Worm (Caenorhabditis elegans): ENCODE results near the gene pie-1.

DNA sequence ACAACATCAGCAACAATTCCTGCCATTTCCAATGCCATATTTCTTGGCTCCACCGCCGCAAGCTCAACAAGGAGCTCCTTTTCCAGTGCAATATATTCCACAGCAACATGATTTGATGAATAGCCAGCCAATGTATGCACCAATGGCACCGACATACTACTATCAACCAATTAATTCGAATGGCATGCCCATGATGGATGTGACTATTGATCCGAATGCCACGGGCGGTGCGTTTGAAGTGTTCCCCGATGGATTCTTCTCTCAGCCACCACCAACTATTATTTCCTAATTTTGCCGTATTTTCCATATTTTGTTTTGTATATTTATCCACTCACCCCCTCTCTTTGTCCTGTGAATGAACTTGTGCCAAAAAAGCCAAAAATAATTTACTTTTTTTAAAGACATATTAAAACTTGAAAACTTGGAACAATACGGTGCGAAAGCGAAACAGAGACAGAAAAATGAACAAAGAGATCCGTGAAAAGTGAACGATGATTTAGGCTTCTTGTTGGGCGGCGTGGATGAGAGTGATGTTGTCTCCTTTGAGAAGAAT, 2.2 kb downstream of the pie-1 start:
- TF ChIP-seq unc-39 (tag; optimal IDR thresholded peaks at IDR 0.05) = no peak
- TF ChIP-seq ztf-11 (tag; optimal IDR thresholded peaks at IDR 0.05) = no peak
- no peak for TF ChIP-seq unc-62 (GFP tag; optimal IDR thresholded peaks at IDR 0.05)
- TF ChIP-seq lin-13 (tag; optimal IDR thresholded peaks at IDR 0.05) = no peak
- no peak for TF ChIP-seq elt-1 (tag; optimal IDR thresholded peaks at IDR 0.05; ENCODE audit: borderline replicate concordance, insufficient read depth)
